Worm (Caenorhabditis elegans) whole organism, L4 larva: ENCODE data around the gene F22E5.2.

Source experiments
- ama-1 ChIP-seq: fragments of 150-350 bp; optimal IDR thresholded peaks from 2 replicates; lab custom pipeline; 2014; ENCODE audit warnings: inconsistent platforms, mixed read lengths
- dpl-1 ChIP-seq: fragments of 150-350 bp; optimal IDR thresholded peaks from 2 replicates; lab custom pipeline; 2014; ENCODE audit warnings: missing biosample characterization, missing genetic modification reagents, missing genetic modification characterization
- fkh-10 ChIP-seq: fragments of 150-350 bp; optimal IDR thresholded peaks from 2 replicates; lab custom pipeline; 2014; ENCODE audit warnings: missing biosample characterization, missing genetic modification reagents, missing genetic modification characterization
- lin-15B ChIP-seq: fragments of 150-350 bp; sonication (generic microtip); optimal IDR thresholded peaks from 3 replicates; lab custom pipeline; 2014; ENCODE audit warnings: missing biosample characterization, missing genetic modification characterization
- lin-39 ChIP-seq: fragments of 150-350 bp; optimal IDR thresholded peaks from 2 replicates; lab custom pipeline; 2014; ENCODE audit warnings: missing biosample characterization, missing genetic modification reagents, missing genetic modification characterization
- mep-1 ChIP-seq: fragments of 150-350 bp; sonication (generic microtip); optimal IDR thresholded peaks from 3 replicates; lab custom pipeline; 2014; ENCODE audit warnings: missing biosample characterization, missing genetic modification characterization
- nhr-10 ChIP-seq: fragments of 150-350 bp; optimal IDR thresholded peaks from 2 replicates; lab custom pipeline; 2014; ENCODE audit warnings: missing biosample characterization, missing genetic modification characterization
- nhr-48 ChIP-seq: sonication (generic microtip); optimal IDR thresholded peaks from 2 replicates; lab custom pipeline; 2016; ENCODE audit warnings: mild to moderate bottlenecking, missing genetic modification characterization, missing compliant biosample characterization
- pha-4 ChIP-seq, 2 experiments: fragments of 150-350 bp in 1 of 2; fragments of 200-800 bp in 1 of 2; sonication (Bioruptor generic) in 1 of 2; IDR thresholded peaks in 1 of 2; optimal IDR thresholded peaks in 1 of 2; 2 replicates each; pipeline versions ENCODE4 v1.3.6 to Lab custom; 2014 to 2022; ENCODE audit warnings: missing genetic modification characterization in 2 of 2, missing genetic modification reagents in 2 of 2, missing biosample characterization in 1 of 2, missing compliant biosample characterization in 1 of 2
- pqm-1 ChIP-seq: sonication (generic microtip); optimal IDR thresholded peaks from 2 replicates; lab custom pipeline; 2017; ENCODE audit warnings: missing biosample characterization, missing genetic modification characterization
- unc-39 ChIP-seq: sonication (generic microtip); optimal IDR thresholded peaks from 2 replicates; lab custom pipeline; 2017; ENCODE audit warnings: missing biosample characterization, missing genetic modification characterization
- ztf-7 ChIP-seq: fragments of 150-350 bp; optimal IDR thresholded peaks from 2 replicates; lab custom pipeline; 2014; ENCODE audit warnings: missing biosample characterization, missing genetic modification characterization

DNA sequence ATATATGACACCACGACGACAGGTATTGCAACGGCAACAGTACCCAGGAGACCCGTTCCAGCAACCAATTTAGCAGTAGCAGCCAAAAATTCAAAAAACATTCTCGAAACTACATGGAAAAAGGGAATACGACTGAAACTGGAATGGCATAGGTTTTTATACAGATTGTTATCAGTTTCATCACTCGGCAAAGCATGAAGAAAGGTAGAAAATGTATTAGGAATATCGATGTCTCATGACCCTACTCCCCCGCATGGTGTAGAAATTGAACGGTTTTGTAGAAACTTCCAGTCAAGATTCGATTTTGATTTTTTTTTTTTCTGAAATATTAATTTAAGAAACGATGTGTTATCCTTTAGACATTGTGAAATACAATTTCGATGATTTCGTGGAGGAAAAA, 45.7 kb downstream of the F22E5.2 start, which contains the start of gene T05A8.2:
- TF ChIP-seq ama-1 (no peak), dpl-1 (GFP tag; lab: Kevin White, UChicago) (no peak), pqm-1 (tag; lab: Kevin White, UChicago) (no peak), lin-39 (no peak), mep-1 (tag; lab: Kevin White, UChicago) (no peak), nhr-10 (tag; lab: Kevin White, UChicago) (no peak), lin-15B (tag; lab: Kevin White, UChicago) (no peak), fkh-10 (GFP tag; lab: Kevin White, UChicago) (no peak), pha-4 (GFP tag; IDR thresholded peaks at IDR 0.05; lab: Robert Waterston, UW) (no peak), pha-4 (tag; optimal IDR thresholded peaks at IDR 0.05; lab: Kevin White, UChicago) (no peak), ztf-7 (tag; lab: Kevin White, UChicago) (no peak), nhr-48 (tag; lab: Kevin White, UChicago) (no peak), unc-39 (tag; lab: Kevin White, UChicago) (no peak)
